Fruit fly (Drosophila melanogaster) whole organism, embryonic: ENCODE results near the gene IscU.

Source experiments
- Awh ChIP-seq: fragments of 200-800 bp; sonication (Bioruptor generic); IDR thresholded peaks from 2 replicates; pipeline ENCODE4, ENCODE4 v1.3.6; 2022; ENCODE audit warnings: missing biosample characterization, missing genetic modification characterization
- CG10366 ChIP-seq: fragments of 200-800 bp; sonication (Bioruptor generic); IDR thresholded peaks from 2 replicates; pipeline ENCODE4 v1.3.6; 2022; ENCODE audit warnings: missing biosample characterization, missing genetic modification characterization
- CG15514 ChIP-seq: fragments of 200-800 bp; sonication (Bioruptor generic); optimal IDR thresholded peaks from 3 replicates; lab custom pipeline; 2017; ENCODE audit warnings: missing biosample characterization, missing genetic modification characterization, mild to moderate bottlenecking, moderate library complexity, missing genetic modification reagents
- CG17361 ChIP-seq: fragments of 200-800 bp; sonication (Bioruptor generic); IDR thresholded peaks from 3 replicates; pipeline ENCODE4 v1.3.6; 2022; ENCODE audit warnings: missing biosample characterization, missing genetic modification characterization
- CG17385 ChIP-seq: fragments of 200-800 bp; sonication (Bioruptor generic); optimal IDR thresholded peaks from 3 replicates; lab custom pipeline; 2018; ENCODE audit warnings: missing biosample characterization, mild to moderate bottlenecking, missing genetic modification characterization
- CG18262 ChIP-seq: fragments of 200-800 bp; optimal IDR thresholded peaks from 3 replicates; lab custom pipeline; 2019; ENCODE audit warnings: missing biosample characterization, mild to moderate bottlenecking, missing genetic modification characterization, moderate library complexity
- CG2678 ChIP-seq: fragments of 200-800 bp; sonication (Bioruptor generic); optimal IDR thresholded peaks from 3 replicates; lab custom pipeline; 2019; ENCODE audit warnings: missing biosample characterization, mild to moderate bottlenecking, missing genetic modification characterization, moderate library complexity
- CG30020 ChIP-seq: fragments of 200-800 bp; optimal IDR thresholded peaks from 2 replicates; lab custom pipeline; 2019; ENCODE audit warnings: missing biosample characterization, mild to moderate bottlenecking, missing genetic modification characterization, moderate library complexity
- CG31441 ChIP-seq: fragments of 200-800 bp; sonication (Bioruptor generic); IDR thresholded peaks from 2 replicates; pipeline ENCODE4 v1.3.6; 2022; ENCODE audit warnings: missing biosample characterization, missing genetic modification characterization
- CG3281 ChIP-seq: fragments of 200-800 bp; sonication (Bioruptor generic); optimal IDR thresholded peaks from 3 replicates; lab custom pipeline; 2017; ENCODE audit warnings: missing biosample characterization, mild to moderate bottlenecking, missing genetic modification characterization
- CG33557 ChIP-seq: fragments of 200-800 bp; sonication (Bioruptor generic); optimal IDR thresholded peaks from 2 replicates; lab custom pipeline; 2019; ENCODE audit warnings: missing biosample characterization, mild to moderate bottlenecking, missing genetic modification characterization, moderate library complexity
- CG3407 ChIP-seq: fragments of 200-800 bp; sonication (Bioruptor generic); optimal IDR thresholded peaks from 2 replicates; lab custom pipeline; 2018; ENCODE audit warnings: missing biosample characterization, mild to moderate bottlenecking, missing genetic modification characterization
- CG3726 ChIP-seq: fragments of 200-800 bp; sonication (Bioruptor generic); IDR thresholded peaks from 3 replicates; pipeline ENCODE4, ENCODE4 v1.3.6; 2022; ENCODE audit warnings: missing biosample characterization, missing genetic modification characterization
- CG4424 ChIP-seq: fragments of 200-800 bp; sonication (Bioruptor generic); optimal IDR thresholded peaks from 3 replicates; lab custom pipeline; 2016; ENCODE audit warnings: missing biosample characterization, missing genetic modification characterization
- CG4730 ChIP-seq: fragments of 200-800 bp; sonication (Bioruptor generic); IDR thresholded peaks from 2 replicates; pipeline ENCODE4 v1.3.6; 2022; ENCODE audit warnings: missing biosample characterization, missing genetic modification characterization
- CG5953 ChIP-seq: fragments of 200-800 bp; sonication (Bioruptor generic); IDR thresholded peaks from 2 replicates; pipeline ENCODE4 v1.3.6; 2022; ENCODE audit warnings: missing biosample characterization, missing genetic modification characterization
- CG6765 ChIP-seq: fragments of 200-800 bp; sonication (Bioruptor generic); optimal IDR thresholded peaks from 3 replicates; lab custom pipeline; 2017; ENCODE audit warnings: missing biosample characterization, mild to moderate bottlenecking, missing genetic modification characterization
- CG8281 ChIP-seq: fragments of 200-800 bp; sonication (Bioruptor generic); optimal IDR thresholded peaks from 2 replicates; lab custom pipeline; 2018; ENCODE audit warnings: missing biosample characterization, mild to moderate bottlenecking, missing genetic modification characterization, moderate library complexity
- Chrac-16 ChIP-seq: fragments of 200-800 bp; sonication (Bioruptor generic); optimal IDR thresholded peaks from 3 replicates; lab custom pipeline; 2016; ENCODE audit warnings: missing biosample characterization, missing genetic modification characterization
- Deaf1 ChIP-seq: fragments of 200-800 bp; optimal IDR thresholded peaks from 3 replicates; lab custom pipeline; 2019; ENCODE audit warnings: missing biosample characterization, mild to moderate bottlenecking, missing genetic modification characterization, moderate library complexity
- HLH4C ChIP-seq: fragments of 200-800 bp; sonication (Bioruptor generic); IDR thresholded peaks from 3 replicates; pipeline ENCODE4 v1.3.6; 2022; ENCODE audit warnings: missing biosample characterization, missing genetic modification characterization; ENCODE audit not compliant: partially characterized antibody
- Hmr ChIP-seq: fragments of 200-800 bp; sonication (Bioruptor generic); optimal IDR thresholded peaks from 3 replicates; lab custom pipeline; 2017; ENCODE audit warnings: mild to moderate bottlenecking, missing biosample characterization, missing genetic modification reagents, missing genetic modification characterization
- Hr3 ChIP-seq: fragments of 200-800 bp; sonication (Bioruptor generic); optimal IDR thresholded peaks from 3 replicates; lab custom pipeline; 2016; ENCODE audit warnings: missing biosample characterization, missing genetic modification characterization
- Max ChIP-seq: fragments of 200-800 bp; sonication (Bioruptor generic); optimal IDR thresholded peaks from 2 replicates; lab custom pipeline; 2016; ENCODE audit warnings: missing biosample characterization, mild to moderate bottlenecking, missing genetic modification characterization
- NK7.1 ChIP-seq: fragments of 200-800 bp; sonication (Bioruptor generic); optimal IDR thresholded peaks from 3 replicates; lab custom pipeline; 2016; ENCODE audit warnings: missing biosample characterization, missing genetic modification characterization
- Optix ChIP-seq: fragments of 200-800 bp; sonication (Bioruptor generic); IDR thresholded peaks from 3 replicates; pipeline ENCODE4 v1.3.6; 2022; ENCODE audit warnings: missing biosample characterization, missing genetic modification characterization
- PHDP ChIP-seq: fragments of 200-800 bp; sonication (Bioruptor generic); optimal IDR thresholded peaks from 3 replicates; lab custom pipeline; 2018; ENCODE audit warnings: missing biosample characterization, mild to moderate bottlenecking, missing genetic modification characterization, moderate library complexity
- Xbp1 ChIP-seq: fragments of 200-800 bp; sonication (Bioruptor generic); optimal IDR thresholded peaks from 3 replicates; lab custom pipeline; 2016; ENCODE audit warnings: missing biosample characterization, mild to moderate bottlenecking, missing genetic modification characterization
- Xrp1 ChIP-seq: fragments of 200-800 bp; sonication (Bioruptor generic); IDR thresholded peaks from 2 replicates; pipeline ENCODE4 v1.3.6; 2022; ENCODE audit warnings: missing biosample characterization, missing genetic modification characterization
- bcd ChIP-seq: fragments of 200-800 bp; sonication (Bioruptor generic); optimal IDR thresholded peaks from 2 replicates; lab custom pipeline; 2017; ENCODE audit warnings: missing biosample characterization, mild to moderate bottlenecking, missing genetic modification characterization
- bsh ChIP-seq, 2 experiments: fragments of 200-800 bp; sonication (Bioruptor generic); optimal IDR thresholded peaks; 2 replicates each; lab custom pipeline; 2017 to 2018; ENCODE audit warnings: mild to moderate bottlenecking in 2 of 2, missing biosample characterization in 2 of 2, missing genetic modification characterization in 2 of 2, moderate library complexity in 1 of 2
- caup ChIP-seq: fragments of 200-800 bp; sonication (Bioruptor generic); optimal IDR thresholded peaks from 3 replicates; lab custom pipeline; 2017; ENCODE audit warnings: missing biosample characterization, mild to moderate bottlenecking, missing genetic modification characterization, moderate library complexity; ENCODE audit not compliant: severe bottlenecking
- dmrt99B ChIP-seq: fragments of 200-800 bp; sonication (Bioruptor generic); optimal IDR thresholded peaks from 2 replicates; lab custom pipeline; 2018; ENCODE audit warnings: missing biosample characterization, mild to moderate bottlenecking, missing genetic modification characterization, moderate library complexity
- lab ChIP-seq: fragments of 200-800 bp; sonication (Bioruptor generic); optimal IDR thresholded peaks from 3 replicates; lab custom pipeline; 2017; ENCODE audit warnings: missing biosample characterization, missing genetic modification characterization, mild to moderate bottlenecking, moderate library complexity, missing genetic modification reagents
- lmd ChIP-seq: fragments of 200-800 bp; sonication (Bioruptor generic); IDR thresholded peaks from 2 replicates; pipeline ENCODE4 v1.3.6; 2022; ENCODE audit warnings: missing biosample characterization, missing genetic modification characterization
- p53 ChIP-seq: fragments of 200-800 bp; sonication (Bioruptor generic); optimal IDR thresholded peaks from 2 replicates; lab custom pipeline; 2016; ENCODE audit warnings: missing biosample characterization, missing genetic modification characterization
- phol ChIP-seq: fragments of 200-800 bp; sonication (Bioruptor generic); optimal IDR thresholded peaks from 3 replicates; lab custom pipeline; 2018; ENCODE audit warnings: missing biosample characterization, mild to moderate bottlenecking, missing genetic modification characterization, moderate library complexity
- pita ChIP-seq: fragments of 200-800 bp; sonication (Bioruptor generic); optimal IDR thresholded peaks from 2 replicates; lab custom pipeline; 2017; ENCODE audit warnings: missing biosample characterization, mild to moderate bottlenecking, missing genetic modification characterization
- prd ChIP-seq, 3 experiments: fragments of >200 bp in 2 of 3; fragments of 200-800 bp in 1 of 3; sonication (Bioruptor generic) in 1 of 3; optimal IDR thresholded peaks in 2 of 3; IDR thresholded peaks in 1 of 3; 2 replicates in 2 of 3; 3 replicates in 1 of 3; pipeline versions ENCODE4 v1.3.6 to Lab custom; 2017 to 2022; ENCODE audit warnings: missing biosample characterization in 1 of 3, missing genetic modification characterization in 1 of 3
- ro ChIP-seq: fragments of 200-800 bp; sonication (Bioruptor generic); IDR thresholded peaks from 2 replicates; pipeline ENCODE4 v1.3.6; 2022; ENCODE audit warnings: missing biosample characterization, missing genetic modification characterization
- sd ChIP-seq: fragments of 200-800 bp; sonication (Bioruptor generic); optimal IDR thresholded peaks from 3 replicates; lab custom pipeline; 2018; ENCODE audit warnings: missing biosample characterization, mild to moderate bottlenecking, missing genetic modification characterization, moderate library complexity
- sens ChIP-seq: fragments of 200-800 bp; sonication (Bioruptor generic); peaks from one replicate; lab custom pipeline; 2016; ENCODE audit warnings: missing biosample characterization, missing genetic modification characterization
- sqz ChIP-seq: fragments of 200-800 bp; sonication (Bioruptor generic); optimal IDR thresholded peaks from 3 replicates; lab custom pipeline; 2018; ENCODE audit warnings: missing biosample characterization, mild to moderate bottlenecking, missing genetic modification characterization
- tgo ChIP-seq: fragments of 200-800 bp; sonication (Bioruptor generic); IDR thresholded peaks from 3 replicates; pipeline ENCODE4 v1.3.6; 2022; ENCODE audit warnings: missing biosample characterization, missing genetic modification characterization
- tin ChIP-seq: fragments of 200-800 bp; sonication (Bioruptor generic); optimal IDR thresholded peaks from 3 replicates; lab custom pipeline; 2016; ENCODE audit warnings: missing biosample characterization, missing genetic modification characterization
- trem ChIP-seq: fragments of 200-800 bp; optimal IDR thresholded peaks from 3 replicates; lab custom pipeline; 2019; ENCODE audit warnings: missing biosample characterization, mild to moderate bottlenecking, missing genetic modification characterization, moderate library complexity
- unpg ChIP-seq: fragments of 200-800 bp; sonication (Bioruptor generic); optimal IDR thresholded peaks from 3 replicates; lab custom pipeline; 2018; ENCODE audit warnings: missing biosample characterization, mild to moderate bottlenecking, missing genetic modification characterization, moderate library complexity
- vnd ChIP-seq: fragments of 200-800 bp; sonication (Bioruptor generic); IDR thresholded peaks from 3 replicates; pipeline ENCODE4 v1.3.6; 2022; ENCODE audit warnings: missing biosample characterization, missing genetic modification characterization; ENCODE audit not compliant: partially characterized antibody

IscU gene

dm6 chr3R:8867325-8868104, 43.5 kb upstream of the IscU start (continued):
- TF ChIP-seq Xrp1 (GFP tag; lab: Robert Waterston, UW) (peak; percentile 47; the same call in 1 of the 2 replicates), CG31441 (GFP tag; lab: Robert Waterston, UW) (peak; percentile 84), CG2678 (tag; lab: Kevin White, UChicago) (peak; percentile 84), CG3726 (GFP tag; lab: Robert Waterston, UW) (no peak), lab (GFP tag; lab: Kevin White, UChicago) (peak; percentile 36), vnd (GFP tag; lab: Robert Waterston, UW) (no peak), phol (peak; percentile 84), lmd (GFP tag; lab: Robert Waterston, UW) (peak; percentile 56; the same call in 1 of the 2 replicates), Optix (no peak), sqz (GFP tag; lab: Kevin White, UChicago) (peak; percentile 19), CG33557 (GFP tag; lab: Kevin White, UChicago) (peak; percentile 69), Awh (GFP tag; lab: Robert Waterston, UW) (no peak), CG15514 (GFP tag; lab: Kevin White, UChicago) (no peak), CG6765 (no peak), Hmr (GFP tag; lab: Kevin White, UChicago) (peak; percentile 25), CG3281 (peak; percentile 47), CG3407 (GFP tag; lab: Kevin White, UChicago) (peak; percentile 14), caup (GFP tag; lab: Kevin White, UChicago) (no peak), tgo (GFP tag; lab: Robert Waterston, UW) (no peak), p53 (no peak), CG10366 (GFP tag; lab: Robert Waterston, UW) (peak; percentile 17; the same call in 1 of the 2 replicates), PHDP (tag; lab: Kevin White, UChicago) (peak; percentile 77), CG17361 (GFP tag; lab: Robert Waterston, UW) (peak; percentile 89), Xbp1 (GFP tag; lab: Kevin White, UChicago) (peak; percentile 33), bcd (GFP tag; lab: Kevin White, UChicago) (peak; percentile 35), unpg (peak; percentile 72), Chrac-16 (GFP tag; lab: Kevin White, UChicago) (peak; percentile 23), sens (GFP tag; lab: Kevin White, UChicago) (peak; percentile 63), prd (optimal IDR thresholded peaks at IDR 0.05; lab: Kevin White, UChicago) (no peak), prd (GFP tag; IDR thresholded peaks at IDR 0.05; lab: Robert Waterston, UW) (peak; percentile 41; the same call in 1 of the 3 replicates), CG4424 (GFP tag; lab: Kevin White, UChicago) (peak; percentile 49), NK7.1 (GFP tag; lab: Kevin White, UChicago) (no peak), HLH4C (GFP tag; lab: Robert Waterston, UW) (no peak), sd (peak; percentile 57), CG4730 (GFP tag; lab: Robert Waterston, UW) (no peak), Max (GFP tag; lab: Kevin White, UChicago) (no peak), CG8281 (tag; lab: Kevin White, UChicago) (peak; percentile 11), bsh (GFP tag; optimal IDR thresholded peaks at IDR 0.05; lab: Kevin White, UChicago) (peak in 1 of 2 experiments; percentile 80), CG5953 (GFP tag; lab: Robert Waterston, UW) (no peak), CG17385 (peak; percentile 54), pita (GFP tag; lab: Kevin White, UChicago) (no peak), Hr3 (GFP tag; lab: Kevin White, UChicago) (peak; percentile 68), dmrt99B (tag; lab: Kevin White, UChicago) (peak; percentile 77), CG18262 (peak; percentile 81), tin (GFP tag; lab: Kevin White, UChicago) (peak; percentile 10), trem (tag; lab: Kevin White, UChicago) (peak; percentile 32), CG30020 (tag; lab: Kevin White, UChicago) (no peak), ro (GFP tag; lab: Robert Waterston, UW) (no peak), Deaf1 (peak; percentile 49)
